Worm (Caenorhabditis elegans) whole organism, young adult: ENCODE data around the gene T27E7.4.

Source experiments
- F39B2.1 ChIP-seq: fragments of 200-800 bp; sonication (Bioruptor generic); IDR thresholded peaks from 2 replicates; pipeline ENCODE4 v1.3.6; 2022; ENCODE audit warnings: missing genetic modification reagents, missing genetic modification characterization, missing compliant biosample characterization
- Y95B8A.8 ChIP-seq: fragments of 200-800 bp; sonication (Bioruptor generic); IDR thresholded peaks from 2 replicates; pipeline ENCODE4 v1.3.6; 2022; ENCODE audit warnings: missing genetic modification reagents, missing genetic modification characterization, missing compliant biosample characterization
- attf-5 ChIP-seq: fragments of 200-800 bp; sonication (Bioruptor generic); optimal IDR thresholded peaks from 2 replicates; lab custom pipeline; 2018; ENCODE audit warnings: mild to moderate bottlenecking, missing genetic modification characterization, missing compliant biosample characterization
- ceh-58 ChIP-seq: fragments of 200-800 bp; sonication (Bioruptor generic); IDR thresholded peaks from 2 replicates; pipeline ENCODE4 v1.3.6; 2022; ENCODE audit warnings: missing genetic modification characterization, missing compliant biosample characterization
- chd-7 ChIP-seq: sonication (generic microtip); optimal IDR thresholded peaks from 2 replicates; lab custom pipeline; 2016; ENCODE audit warnings: mild to moderate bottlenecking, missing genetic modification characterization, moderate library complexity, missing compliant biosample characterization
- efl-1 ChIP-seq: fragments of 150-350 bp; optimal IDR thresholded peaks from 2 replicates; lab custom pipeline; 2014; ENCODE audit warnings: missing biosample characterization, missing genetic modification reagents, missing genetic modification characterization
- mcd-1 ChIP-seq: fragments of 200-800 bp; sonication (Bioruptor generic); IDR thresholded peaks from 2 replicates; pipeline ENCODE4 v1.3.6; 2022; ENCODE audit warnings: missing genetic modification reagents, missing genetic modification characterization, missing compliant biosample characterization
- snpc-3.4 ChIP-seq: sonication (generic microtip); optimal IDR thresholded peaks from 2 replicates; lab custom pipeline; 2017; ENCODE audit warnings: missing genetic modification characterization, mild to moderate bottlenecking, missing compliant biosample characterization, antibody characterized with exemption, moderate library complexity, missing genotype, missing genetic modification reagents
- sptf-2 ChIP-seq: fragments of 200-800 bp; sonication (Bioruptor generic); optimal IDR thresholded peaks from 2 replicates; lab custom pipeline; 2018; ENCODE audit warnings: mild to moderate bottlenecking, missing genetic modification characterization, missing compliant biosample characterization
- ztf-3 ChIP-seq: fragments of 200-800 bp; sonication (Bioruptor generic); optimal IDR thresholded peaks from 2 replicates; lab custom pipeline; 2018; ENCODE audit warnings: mild to moderate bottlenecking, missing genetic modification characterization, missing compliant biosample characterization

DNA sequence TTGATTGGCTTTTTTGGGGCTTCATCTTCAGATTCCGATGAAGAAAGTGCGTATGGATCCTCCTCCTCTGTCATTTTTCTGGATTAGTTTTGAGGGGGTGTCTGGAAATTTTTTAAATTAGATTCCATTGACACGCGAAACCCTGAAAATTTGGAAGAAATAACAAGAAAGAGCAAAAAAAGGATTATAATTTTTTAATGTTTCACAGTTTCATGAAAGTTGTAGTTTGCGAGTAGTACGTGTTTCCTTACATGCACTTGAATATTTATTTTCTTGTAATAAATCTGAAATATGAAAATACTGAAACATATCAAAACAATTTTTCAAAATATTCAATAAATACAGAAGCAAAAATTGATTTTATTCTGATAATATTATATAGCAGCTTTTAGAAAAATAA lies 29.8 kb downstream of the T27E7.4 start, which contains the start of gene tag-273:
- TF ChIP-seq mcd-1 (GFP tag; lab: Robert Waterston, UW), result no peak
- no peak for TF ChIP-seq efl-1 (GFP tag; lab: Kevin White, UChicago)
- no peak for TF ChIP-seq F39B2.1
- TF ChIP-seq chd-7, result no peak
- TF ChIP-seq snpc-3.4 (tag; lab: Kevin White, UChicago), result no peak
- no peak for TF ChIP-seq sptf-2 (GFP tag; lab: Kevin White, UChicago)
- no peak for TF ChIP-seq ceh-58 (GFP tag; lab: Robert Waterston, UW)
- no peak for TF ChIP-seq Y95B8A.8 (GFP tag; lab: Robert Waterston, UW)
- no peak for TF ChIP-seq attf-5 (GFP tag; lab: Kevin White, UChicago)
- TF ChIP-seq ztf-3, result no peak
